Fruit fly (Drosophila melanogaster) whole organism, embryonic: ENCODE results near the gene CG15537.
A peak's percentile ranks its signal among the peaks of the same experiment; 100 is the strongest.

Experiments used
- BtbVII ChIP-seq: fragments of 200-800 bp; sonication (Bioruptor generic); optimal IDR thresholded peaks from 3 replicates; lab custom pipeline; 2017; ENCODE audit warnings: missing biosample characterization, mild to moderate bottlenecking, missing genetic modification characterization
- CG10565 ChIP-seq: fragments of 200-800 bp; sonication (Bioruptor generic); optimal IDR thresholded peaks from 3 replicates; lab custom pipeline; 2016; ENCODE audit warnings: missing biosample characterization, mild to moderate bottlenecking, missing genetic modification characterization
- CG10654 ChIP-seq: fragments of 200-800 bp; sonication (Bioruptor generic); optimal IDR thresholded peaks from 2 replicates; lab custom pipeline; 2016; ENCODE audit warnings: missing biosample characterization, missing genetic modification characterization
- CG11247 ChIP-seq: fragments of 200-800 bp; sonication (Bioruptor generic); IDR thresholded peaks from 2 replicates; pipeline ENCODE4 v1.3.6; 2022; ENCODE audit warnings: missing biosample characterization, missing genetic modification characterization
- CG11723 ChIP-seq: fragments of 200-800 bp; sonication (Bioruptor generic); optimal IDR thresholded peaks from 2 replicates; lab custom pipeline; 2017; ENCODE audit warnings: missing biosample characterization, mild to moderate bottlenecking, missing genetic modification characterization
- CG12744 ChIP-seq: fragments of 200-800 bp; sonication (Bioruptor generic); optimal IDR thresholded peaks from 2 replicates; lab custom pipeline; 2016; ENCODE audit warnings: missing biosample characterization, missing genetic modification characterization
- CG13123 ChIP-seq: fragments of 200-800 bp; sonication (Bioruptor generic); optimal IDR thresholded peaks from 2 replicates; lab custom pipeline; 2016; ENCODE audit warnings: missing biosample characterization, missing genetic modification characterization
- CG13296 ChIP-seq: fragments of 200-800 bp; sonication (Bioruptor generic); optimal IDR thresholded peaks from 3 replicates; lab custom pipeline; 2018; ENCODE audit warnings: missing biosample characterization, mild to moderate bottlenecking, missing genetic modification characterization
- CG13424 ChIP-seq: fragments of 200-800 bp; sonication (Bioruptor generic); optimal IDR thresholded peaks from 2 replicates; lab custom pipeline; 2019; ENCODE audit warnings: missing biosample characterization, mild to moderate bottlenecking, missing genetic modification characterization, moderate library complexity
- CG17186 ChIP-seq: fragments of 200-800 bp; sonication (Bioruptor generic); optimal IDR thresholded peaks from 3 replicates; lab custom pipeline; 2017; ENCODE audit warnings: missing biosample characterization, missing genetic modification reagents, missing genetic modification characterization
- CG17568 ChIP-seq: fragments of 200-800 bp; sonication (Bioruptor generic); optimal IDR thresholded peaks from 2 replicates; lab custom pipeline; 2018; ENCODE audit warnings: missing biosample characterization, mild to moderate bottlenecking, missing genetic modification characterization, moderate library complexity
- CG17612 ChIP-seq: fragments of 200-800 bp; sonication (Bioruptor generic); IDR thresholded peaks from 2 replicates; pipeline ENCODE4 v1.3.6; 2022; ENCODE audit warnings: missing biosample characterization, missing genetic modification characterization
- CG18011 ChIP-seq: fragments of 200-800 bp; sonication (Bioruptor generic); optimal IDR thresholded peaks from 2 replicates; lab custom pipeline; 2017; ENCODE audit warnings: missing biosample characterization, missing genetic modification characterization, mild to moderate bottlenecking, moderate library complexity, missing genotype
- CG2678 ChIP-seq: fragments of 200-800 bp; sonication (Bioruptor generic); optimal IDR thresholded peaks from 3 replicates; lab custom pipeline; 2019; ENCODE audit warnings: missing biosample characterization, mild to moderate bottlenecking, missing genetic modification characterization, moderate library complexity
- CG3163 ChIP-seq: fragments of 200-800 bp; sonication (Bioruptor generic); optimal IDR thresholded peaks from 3 replicates; lab custom pipeline; 2016; ENCODE audit warnings: missing biosample characterization, missing genetic modification characterization
- CG32772 ChIP-seq: fragments of 200-800 bp; sonication (Bioruptor generic); IDR thresholded peaks from 2 replicates; pipeline ENCODE4 v1.3.6; 2022; ENCODE audit warnings: missing biosample characterization, missing genetic modification characterization
- CG43689 ChIP-seq: fragments of 200-800 bp; sonication (Bioruptor generic); IDR thresholded peaks from 2 replicates; pipeline ENCODE4 v1.3.6; 2022; ENCODE audit warnings: missing biosample characterization, missing genetic modification characterization
- CG5953 ChIP-seq: fragments of 200-800 bp; sonication (Bioruptor generic); IDR thresholded peaks from 2 replicates; pipeline ENCODE4 v1.3.6; 2022; ENCODE audit warnings: missing biosample characterization, missing genetic modification characterization
- CG6854 ChIP-seq: fragments of 200-800 bp; sonication (Bioruptor generic); optimal IDR thresholded peaks from 3 replicates; lab custom pipeline; 2017; ENCODE audit warnings: missing biosample characterization, mild to moderate bottlenecking, missing genetic modification characterization
- CG7987 ChIP-seq: fragments of 200-800 bp; sonication (Bioruptor generic); optimal IDR thresholded peaks from 2 replicates; lab custom pipeline; 2018; ENCODE audit warnings: missing biosample characterization, mild to moderate bottlenecking, missing genetic modification characterization, moderate library complexity
- CG8924 ChIP-seq: fragments of 200-800 bp; optimal IDR thresholded peaks from 3 replicates; lab custom pipeline; 2019; ENCODE audit warnings: missing biosample characterization, mild to moderate bottlenecking, missing genetic modification characterization, moderate library complexity
- CG9727 ChIP-seq: fragments of 200-800 bp; sonication (Bioruptor generic); optimal IDR thresholded peaks from 3 replicates; lab custom pipeline; 2017; ENCODE audit warnings: missing biosample characterization, mild to moderate bottlenecking, missing genetic modification characterization
- Deaf1 ChIP-seq: fragments of 200-800 bp; optimal IDR thresholded peaks from 3 replicates; lab custom pipeline; 2019; ENCODE audit warnings: missing biosample characterization, mild to moderate bottlenecking, missing genetic modification characterization, moderate library complexity
- Dll ChIP-seq: fragments of 200-800 bp; sonication (Bioruptor generic); IDR thresholded peaks from 4 replicates; pipeline ENCODE4 v1.3.6; 2022; ENCODE audit warnings: missing biosample characterization, missing genetic modification characterization; ENCODE audit not compliant: partially characterized antibody
- Fer3 ChIP-seq: fragments of 200-800 bp; sonication (Bioruptor generic); optimal IDR thresholded peaks from 2 replicates; lab custom pipeline; 2018; ENCODE audit warnings: missing biosample characterization, mild to moderate bottlenecking, missing genetic modification characterization, moderate library complexity
- HLH4C ChIP-seq: fragments of 200-800 bp; sonication (Bioruptor generic); IDR thresholded peaks from 3 replicates; pipeline ENCODE4 v1.3.6; 2022; ENCODE audit warnings: missing biosample characterization, missing genetic modification characterization; ENCODE audit not compliant: partially characterized antibody
- HLHmδ ChIP-seq: fragments of 200-800 bp; sonication (Bioruptor generic); optimal IDR thresholded peaks from 2 replicates; lab custom pipeline; 2018; ENCODE audit warnings: missing biosample characterization, mild to moderate bottlenecking, missing genetic modification characterization, moderate library complexity
- Lhr ChIP-seq: fragments of 200-800 bp; sonication (Bioruptor generic); optimal IDR thresholded peaks from 3 replicates; lab custom pipeline; 2017; ENCODE audit warnings: mild to moderate bottlenecking, missing biosample characterization, missing genetic modification reagents, missing genetic modification characterization
- Neu2 ChIP-seq: fragments of 200-800 bp; sonication (Bioruptor generic); optimal IDR thresholded peaks from 3 replicates; lab custom pipeline; 2016; ENCODE audit warnings: missing biosample characterization, missing genetic modification characterization, borderline replicate concordance
- Sox100B ChIP-seq: fragments of 200-800 bp; sonication (Bioruptor generic); optimal IDR thresholded peaks from 3 replicates; lab custom pipeline; 2018; ENCODE audit warnings: missing biosample characterization, mild to moderate bottlenecking, missing genetic modification characterization
- Trl ChIP-seq, 3 experiments: fragments of >200 bp in 2 of 3; fragments of 200-800 bp in 1 of 3; sonication (Bioruptor generic) in 1 of 3; optimal IDR thresholded peaks; 2 replicates in 1 of 3; 3 replicates in 2 of 3; lab custom pipeline; 2016 to 2017; ENCODE audit warnings: missing biosample characterization in 1 of 3, missing genetic modification characterization in 1 of 3
- bigmax ChIP-seq: fragments of 200-800 bp; sonication (Bioruptor generic); optimal IDR thresholded peaks from 2 replicates; lab custom pipeline; 2018; ENCODE audit warnings: missing biosample characterization, mild to moderate bottlenecking, missing genetic modification characterization
- croc ChIP-seq: fragments of 200-800 bp; sonication (Bioruptor generic); conservative IDR thresholded peaks from 3 replicates; pipeline ENCODE4 v1.3.6; 2022; ENCODE audit warnings: missing biosample characterization, missing genetic modification characterization
- fru ChIP-seq: fragments of >200 bp; optimal IDR thresholded peaks from 2 replicates; lab custom pipeline; 2017
- her ChIP-seq: fragments of 200-800 bp; sonication (Bioruptor generic); optimal IDR thresholded peaks from 2 replicates; lab custom pipeline; 2016; ENCODE audit warnings: missing biosample characterization, missing genetic modification characterization
- hkb ChIP-seq, 2 experiments: fragments of 200-800 bp in 1 of 2; fragments of >200 bp in 1 of 2; sonication (Bioruptor generic) in 1 of 2; IDR thresholded peaks in 1 of 2; optimal IDR thresholded peaks in 1 of 2; 2 replicates each; pipeline versions ENCODE4 v1.3.6 to Lab custom; 2017 to 2022; ENCODE audit warnings: missing biosample characterization in 1 of 2, missing genetic modification characterization in 1 of 2
- lmd ChIP-seq: fragments of 200-800 bp; sonication (Bioruptor generic); IDR thresholded peaks from 2 replicates; pipeline ENCODE4 v1.3.6; 2022; ENCODE audit warnings: missing biosample characterization, missing genetic modification characterization
- mam ChIP-seq: fragments of 200-800 bp; sonication (Bioruptor generic); optimal IDR thresholded peaks from 3 replicates; lab custom pipeline; 2016; ENCODE audit warnings: missing biosample characterization, missing genetic modification characterization
- phol ChIP-seq: fragments of 200-800 bp; sonication (Bioruptor generic); optimal IDR thresholded peaks from 3 replicates; lab custom pipeline; 2018; ENCODE audit warnings: missing biosample characterization, mild to moderate bottlenecking, missing genetic modification characterization, moderate library complexity
- pzg ChIP-seq: fragments of 200-800 bp; sonication (Bioruptor generic); optimal IDR thresholded peaks from 3 replicates; lab custom pipeline; 2018; ENCODE audit warnings: missing biosample characterization, mild to moderate bottlenecking, missing genetic modification characterization, moderate library complexity
- slou ChIP-seq: fragments of 200-800 bp; sonication (Bioruptor generic); optimal IDR thresholded peaks from 3 replicates; lab custom pipeline; 2016; ENCODE audit warnings: missing biosample characterization, missing genetic modification characterization
- sqz ChIP-seq: fragments of 200-800 bp; sonication (Bioruptor generic); optimal IDR thresholded peaks from 3 replicates; lab custom pipeline; 2018; ENCODE audit warnings: missing biosample characterization, mild to moderate bottlenecking, missing genetic modification characterization
- sug ChIP-seq: fragments of 200-800 bp; optimal IDR thresholded peaks from 2 replicates; lab custom pipeline; 2019; ENCODE audit warnings: missing biosample characterization, mild to moderate bottlenecking, missing genetic modification characterization, moderate library complexity
- tap ChIP-seq: fragments of 200-800 bp; optimal IDR thresholded peaks from 3 replicates; lab custom pipeline; 2019; ENCODE audit warnings: missing biosample characterization, mild to moderate bottlenecking, missing genetic modification characterization, moderate library complexity
- vvl ChIP-seq: fragments of 200-800 bp; sonication (Bioruptor generic); IDR thresholded peaks from 2 replicates; pipeline ENCODE4 v1.3.6; 2022; ENCODE audit warnings: missing biosample characterization, missing genetic modification characterization
- wek ChIP-seq: fragments of 200-800 bp; sonication (Bioruptor generic); optimal IDR thresholded peaks from 3 replicates; lab custom pipeline; 2018; ENCODE audit warnings: missing biosample characterization, mild to moderate bottlenecking, missing genetic modification characterization, moderate library complexity

The CG15537 gene

dm6 chr3R:30465775-30466494 lies 22.5 kb upstream of the CG15537 start, which contains the start of gene PH4alphaEFB (continued):
- TF ChIP-seq CG13424 (tag; lab: Kevin White, UChicago), result no peak
- TF ChIP-seq CG11247 (GFP tag; lab: Robert Waterston, UW), result no peak
- TF ChIP-seq sqz, result no peak
- no peak for TF ChIP-seq Fer3 (tag; lab: Kevin White, UChicago)
- TF ChIP-seq CG6854 (GFP tag; lab: Kevin White, UChicago), result no peak
- TF ChIP-seq CG9727, result no peak
- TF ChIP-seq CG11723 (GFP tag; lab: Kevin White, UChicago), result no peak
- TF ChIP-seq wek (GFP tag; lab: Kevin White, UChicago), result peak; percentile 3
- peak; percentile 6 for TF ChIP-seq CG13296 (GFP tag; lab: Kevin White, UChicago)
- no peak for TF ChIP-seq her
- TF ChIP-seq Trl (optimal IDR thresholded peaks at IDR 0.05; lab: Kevin White, UChicago), result peak; percentile 84 to 94
- no peak for TF ChIP-seq Trl (GFP tag; optimal IDR thresholded peaks at IDR 0.05; lab: Kevin White, UChicago)
- TF ChIP-seq lmd (GFP tag; lab: Robert Waterston, UW), result no peak
- no peak for TF ChIP-seq croc
- peak; percentile 9 for TF ChIP-seq pzg (GFP tag; lab: Kevin White, UChicago)
- no peak for TF ChIP-seq bigmax (GFP tag; lab: Kevin White, UChicago)
- no peak for TF ChIP-seq sug (tag; lab: Kevin White, UChicago)
- TF ChIP-seq Dll, result peak; percentile 22; the same call in 1 of the 4 replicates
- no peak for TF ChIP-seq hkb (optimal IDR thresholded peaks at IDR 0.05; lab: Kevin White, UChicago)
- TF ChIP-seq hkb (GFP tag; IDR thresholded peaks at IDR 0.05; lab: Robert Waterston, UW), result peak; percentile 34; the same call in 1 of the 2 replicates
- no peak for TF ChIP-seq CG10565 (GFP tag; lab: Kevin White, UChicago)
- TF ChIP-seq CG17612 (GFP tag; lab: Robert Waterston, UW), result no peak
- TF ChIP-seq CG5953 (GFP tag; lab: Robert Waterston, UW), result 0 out of 2 replicates have a peak, but pooled peaks have one; percentile 15
- peak; percentile 58 for TF ChIP-seq CG17568 (GFP tag; lab: Kevin White, UChicago)
- no peak for TF ChIP-seq BtbVII (GFP tag; lab: Kevin White, UChicago)

DNA sequence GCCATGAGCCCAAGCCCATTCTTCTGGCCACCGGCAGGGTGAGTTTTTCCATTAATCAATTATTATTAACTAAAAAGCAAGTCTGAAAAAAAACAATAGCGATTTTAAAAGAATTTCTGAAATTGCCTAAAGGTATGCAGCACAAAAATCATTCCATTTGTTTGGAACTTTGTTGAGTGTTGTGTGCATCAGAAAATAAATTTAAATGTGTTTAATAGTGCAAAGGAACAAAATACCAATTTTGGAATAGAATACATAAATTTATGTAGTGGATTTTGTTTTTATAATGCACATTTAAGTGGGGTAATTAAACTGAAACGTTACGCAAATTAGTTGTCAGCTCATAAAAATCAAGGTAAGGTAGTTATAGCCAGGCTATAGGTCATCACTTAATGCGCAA lies 20.8 kb upstream of the CG15537 start:
- TF ChIP-seq CG17186 (GFP tag; lab: Kevin White, UChicago) (no peak), CG12744 (GFP tag; lab: Kevin White, UChicago) (no peak), HLHmδ (no peak), CG18011 (GFP tag; lab: Kevin White, UChicago) (peak; percentile 91), HLH4C (GFP tag; lab: Robert Waterston, UW) (no peak)

DNA sequence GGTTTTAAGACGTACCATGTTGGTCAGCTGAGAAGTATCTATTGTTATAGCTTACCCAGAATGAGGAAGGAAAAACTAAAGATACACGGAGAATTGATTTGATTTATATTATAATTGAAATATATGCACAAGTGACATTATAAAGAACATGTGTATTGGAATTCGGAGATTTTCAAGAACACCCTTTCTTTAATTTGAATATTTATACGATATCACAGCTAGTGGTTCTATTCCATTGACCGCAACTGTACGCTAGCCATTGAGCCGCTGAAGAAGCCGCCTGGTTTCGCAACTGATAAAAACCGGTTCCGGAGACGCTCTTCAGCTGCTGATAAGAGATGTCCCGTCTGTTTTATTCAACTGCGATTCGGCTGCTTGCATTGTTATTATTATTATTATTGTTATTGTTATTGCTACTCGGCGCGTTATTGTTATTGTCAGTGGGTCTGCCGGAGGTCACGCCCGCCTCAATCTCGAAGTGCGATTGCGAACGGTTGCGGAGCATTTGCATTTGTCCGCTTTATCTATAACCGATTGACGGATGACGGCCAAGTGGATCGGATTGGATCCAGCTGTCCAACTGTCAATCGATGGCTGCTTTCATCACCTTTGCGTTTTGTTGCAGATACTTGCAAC lies 18.3 kb upstream of the CG15537 start:
- peak; percentile 44 for TF ChIP-seq phol
- TF ChIP-seq CG2678 (tag; lab: Kevin White, UChicago), result peak; percentile 51
- TF ChIP-seq vvl (GFP tag; lab: Robert Waterston, UW), result peak; percentile 27; the same call in 1 of the 2 replicates
- no peak for TF ChIP-seq fru
- no peak for TF ChIP-seq Neu2 (GFP tag; lab: Kevin White, UChicago)
- TF ChIP-seq CG7987 (GFP tag; lab: Kevin White, UChicago), result no peak
- no peak for TF ChIP-seq CG32772 (GFP tag; lab: Robert Waterston, UW)
- TF ChIP-seq CG43689, result no peak
- no peak for TF ChIP-seq Deaf1 (tag; lab: Kevin White, UChicago)
- no peak for TF ChIP-seq CG10654 (GFP tag; lab: Kevin White, UChicago)
- TF ChIP-seq Sox100B, result peak; percentile 35
- TF ChIP-seq tap (tag; lab: Kevin White, UChicago), result peak; percentile 28
- no peak for TF ChIP-seq CG13123 (GFP tag; lab: Kevin White, UChicago)
- TF ChIP-seq mam, result no peak
- TF ChIP-seq slou (GFP tag; lab: Kevin White, UChicago), result no peak
- no peak for TF ChIP-seq Lhr (GFP tag; lab: Kevin White, UChicago)
- peak; percentile 22 for TF ChIP-seq CG8924
- no peak for TF ChIP-seq CG3163 (GFP tag; lab: Kevin White, UChicago)
